Worm (Caenorhabditis elegans) whole organism, L2 larva: ENCODE data around the gene W08G11.5.

Source experiments
- C34F6.9 ChIP-seq: fragments of 150-350 bp; optimal IDR thresholded peaks from 2 replicates; lab custom pipeline; 2014; ENCODE audit warnings: missing biosample characterization, missing genetic modification characterization
- F13H6.1 ChIP-seq: sonication (generic microtip); optimal IDR thresholded peaks from 2 replicates; lab custom pipeline; 2016; ENCODE audit warnings: missing genetic modification characterization, missing compliant biosample characterization
- R02D3.7 ChIP-seq: fragments of 150-350 bp; optimal IDR thresholded peaks from 2 replicates; lab custom pipeline; 2014; ENCODE audit warnings: missing biosample characterization, missing genetic modification characterization
- Y55F3AM.14 ChIP-seq: fragments of 200-800 bp; sonication (Bioruptor generic); optimal IDR thresholded peaks from 2 replicates; lab custom pipeline; 2018; ENCODE audit warnings: mild to moderate bottlenecking, missing genetic modification characterization, missing compliant biosample characterization
- ZK546.5 ChIP-seq: sonication (generic microtip); optimal IDR thresholded peaks from 2 replicates; lab custom pipeline; 2017; ENCODE audit warnings: missing biosample characterization, missing genetic modification characterization
- alr-1 ChIP-seq: fragments of 150-350 bp; optimal IDR thresholded peaks from 2 replicates; lab custom pipeline; 2014; ENCODE audit warnings: missing biosample characterization, missing genetic modification characterization
- aly-2 ChIP-seq: fragments of 150-350 bp; optimal IDR thresholded peaks from 2 replicates; lab custom pipeline; 2014; ENCODE audit warnings: missing biosample characterization, missing genetic modification characterization
- ama-1 ChIP-seq: fragments of 150-350 bp; optimal IDR thresholded peaks from 2 replicates; lab custom pipeline; 2018; ENCODE audit warnings: inconsistent platforms
- blmp-1 ChIP-seq: sonication (generic microtip); optimal IDR thresholded peaks from 2 replicates; lab custom pipeline; 2017; ENCODE audit warnings: missing genetic modification characterization, mild to moderate bottlenecking, missing compliant biosample characterization, antibody characterized with exemption, moderate library complexity; ENCODE audit not compliant: insufficient read depth
- ceh-16 ChIP-seq: fragments of 150-350 bp; optimal IDR thresholded peaks from 2 replicates; lab custom pipeline; 2014; ENCODE audit warnings: missing biosample characterization, missing genetic modification characterization
- ceh-82 ChIP-seq: fragments of 150-350 bp; optimal IDR thresholded peaks from 2 replicates; lab custom pipeline; 2014; ENCODE audit warnings: missing biosample characterization, missing genetic modification characterization
- crh-2 ChIP-seq: sonication (generic microtip); optimal IDR thresholded peaks from 2 replicates; lab custom pipeline; 2017; ENCODE audit warnings: missing biosample characterization, missing genetic modification characterization
- dmd-4 ChIP-seq: sonication (generic microtip); optimal IDR thresholded peaks from 2 replicates; lab custom pipeline; 2017; ENCODE audit warnings: missing biosample characterization, missing genetic modification characterization
- egl-27 ChIP-seq: sonication (generic microtip); optimal IDR thresholded peaks from 3 replicates; lab custom pipeline; 2017; ENCODE audit warnings: missing biosample characterization, missing genetic modification reagents, missing genetic modification characterization
- elt-1 ChIP-seq: fragments of 150-350 bp; optimal IDR thresholded peaks from 2 replicates; lab custom pipeline; 2014; ENCODE audit warnings: missing biosample characterization, missing genetic modification characterization
- elt-3 ChIP-seq: sonication (generic microtip); optimal IDR thresholded peaks from 2 replicates; lab custom pipeline; 2017; ENCODE audit warnings: missing biosample characterization, missing genetic modification characterization
- fos-1 ChIP-seq: fragments of 150-350 bp; optimal IDR thresholded peaks from 2 replicates; lab custom pipeline; 2014; ENCODE audit warnings: missing biosample characterization, missing genetic modification characterization
- gmeb-1 ChIP-seq: fragments of 150-350 bp; optimal IDR thresholded peaks from 2 replicates; lab custom pipeline; 2014; ENCODE audit warnings: missing biosample characterization, missing genetic modification characterization
- lin-11 ChIP-seq: fragments of 150-350 bp; sonication (generic microtip); optimal IDR thresholded peaks from 2 replicates; lab custom pipeline; 2014; ENCODE audit warnings: missing biosample characterization, missing genetic modification characterization, inconsistent platforms, mixed read lengths
- lin-13 ChIP-seq: fragments of 150-350 bp; optimal IDR thresholded peaks from 2 replicates; lab custom pipeline; 2014; ENCODE audit warnings: missing biosample characterization, missing genetic modification reagents, missing genetic modification characterization
- lin-39 ChIP-seq: fragments of 150-350 bp; optimal IDR thresholded peaks from 2 replicates; lab custom pipeline; 2014; ENCODE audit warnings: missing biosample characterization, missing genetic modification reagents, missing genetic modification characterization
- lsy-2 ChIP-seq, 2 experiments: fragments of 150-350 bp in 1 of 2; sonication (generic microtip) in 1 of 2; optimal IDR thresholded peaks; 2 replicates each; lab custom pipeline; 2014 to 2017; ENCODE audit warnings: missing biosample characterization in 2 of 2, missing genetic modification characterization in 2 of 2
- mab-5 ChIP-seq: fragments of 150-350 bp; optimal IDR thresholded peaks from 2 replicates; lab custom pipeline; 2014; ENCODE audit warnings: missing biosample characterization, missing genetic modification characterization
- mbf-1 ChIP-seq: sonication (generic microtip); optimal IDR thresholded peaks from 2 replicates; lab custom pipeline; 2017; ENCODE audit warnings: missing biosample characterization, missing genetic modification characterization
- mdl-1 ChIP-seq, 2 experiments: fragments of 150-350 bp in 1 of 2; sonication (generic microtip) in 1 of 2; optimal IDR thresholded peaks; 2 replicates each; lab custom pipeline; 2017; ENCODE audit warnings: missing biosample characterization in 2 of 2, missing genetic modification characterization in 2 of 2
- nhr-10 ChIP-seq: sonication (generic microtip); optimal IDR thresholded peaks from 2 replicates; lab custom pipeline; 2017; ENCODE audit warnings: missing biosample characterization, missing genetic modification characterization
- nhr-11 ChIP-seq: fragments of 150-350 bp; optimal IDR thresholded peaks from 2 replicates; lab custom pipeline; 2014; ENCODE audit warnings: missing biosample characterization, missing genetic modification characterization
- nhr-12 ChIP-seq: fragments of 150-350 bp; optimal IDR thresholded peaks from 2 replicates; lab custom pipeline; 2014; ENCODE audit warnings: missing biosample characterization, missing genetic modification characterization
- nhr-129 ChIP-seq: fragments of 150-350 bp; optimal IDR thresholded peaks from 2 replicates; lab custom pipeline; 2014; ENCODE audit warnings: missing biosample characterization, missing genetic modification characterization
- nhr-21 ChIP-seq: fragments of 150-350 bp; optimal IDR thresholded peaks from 2 replicates; lab custom pipeline; 2014; ENCODE audit warnings: missing biosample characterization, missing genetic modification characterization
- nhr-23 ChIP-seq: fragments of 150-350 bp; optimal IDR thresholded peaks from 2 replicates; lab custom pipeline; 2014; ENCODE audit warnings: missing biosample characterization, missing genetic modification reagents, missing genetic modification characterization
- nhr-237 ChIP-seq: fragments of 150-350 bp; optimal IDR thresholded peaks from 2 replicates; lab custom pipeline; 2014; ENCODE audit warnings: missing biosample characterization, missing genetic modification characterization
- nhr-25 ChIP-seq: fragments of 150-350 bp; sonication (generic microtip); optimal IDR thresholded peaks from 3 replicates; lab custom pipeline; 2014; ENCODE audit warnings: missing biosample characterization, missing genetic modification characterization
- nhr-6 ChIP-seq: fragments of 150-350 bp; optimal IDR thresholded peaks from 2 replicates; lab custom pipeline; 2014; ENCODE audit warnings: missing biosample characterization, missing genetic modification characterization
- nhr-77 ChIP-seq: fragments of 150-350 bp; optimal IDR thresholded peaks from 2 replicates; lab custom pipeline; 2014; ENCODE audit warnings: missing biosample characterization, missing genetic modification characterization
- peb-1 ChIP-seq: fragments of 150-350 bp; optimal IDR thresholded peaks from 2 replicates; lab custom pipeline; 2014; ENCODE audit warnings: missing biosample characterization, missing genetic modification characterization
- sem-4 ChIP-seq: fragments of 150-350 bp; optimal IDR thresholded peaks from 2 replicates; lab custom pipeline; 2014; ENCODE audit warnings: missing biosample characterization, missing genetic modification reagents, missing genetic modification characterization
- skn-1 ChIP-seq: sonication (generic microtip); optimal IDR thresholded peaks from 2 replicates; lab custom pipeline; 2017; ENCODE audit warnings: missing biosample characterization, missing genetic modification characterization
- sma-3 ChIP-seq: sonication (generic microtip); optimal IDR thresholded peaks from 2 replicates; lab custom pipeline; 2016; ENCODE audit warnings: missing genetic modification reagents, missing genetic modification characterization, missing compliant biosample characterization
- sma-9 ChIP-seq, 2 experiments: fragments of 150-350 bp in 1 of 2; sonication (generic microtip) in 1 of 2; optimal IDR thresholded peaks; 2 replicates each; lab custom pipeline; 2014 to 2016; ENCODE audit warnings: missing genetic modification characterization in 2 of 2, mild to moderate bottlenecking in 1 of 2, missing biosample characterization in 1 of 2, missing compliant biosample characterization in 1 of 2, missing genetic modification reagents in 1 of 2, moderate library complexity in 1 of 2
- snpc-4 ChIP-seq: fragments of 150-350 bp; optimal IDR thresholded peaks from 2 replicates; lab custom pipeline; 2014; ENCODE audit warnings: missing biosample characterization, missing genetic modification characterization
- unc-39 ChIP-seq: fragments of 150-350 bp; optimal IDR thresholded peaks from 2 replicates; lab custom pipeline; 2014; ENCODE audit warnings: missing biosample characterization, missing genetic modification characterization
- unc-55 ChIP-seq: fragments of 150-350 bp; sonication (generic microtip); optimal IDR thresholded peaks from 3 replicates; lab custom pipeline; 2014; ENCODE audit warnings: missing biosample characterization, missing genetic modification reagents, missing genetic modification characterization
- unc-62 ChIP-seq: fragments of 150-350 bp; optimal IDR thresholded peaks from 2 replicates; lab custom pipeline; 2014; ENCODE audit warnings: missing biosample characterization, missing genetic modification reagents, missing genetic modification characterization
- zag-1 ChIP-seq: fragments of 150-350 bp; optimal IDR thresholded peaks from 2 replicates; lab custom pipeline; 2014; ENCODE audit warnings: missing biosample characterization, missing genetic modification characterization
- ztf-1 ChIP-seq: fragments of 200-800 bp; sonication (Bioruptor generic); conservative IDR thresholded peaks from 2 replicates; pipeline ENCODE4 v1.3.6; 2022; ENCODE audit warnings: missing genetic modification characterization, missing compliant biosample characterization
- ztf-11 ChIP-seq: sonication (generic microtip); optimal IDR thresholded peaks from 2 replicates; lab custom pipeline; 2017; ENCODE audit warnings: missing biosample characterization, missing genetic modification characterization
- ztf-4 ChIP-seq: fragments of 150-350 bp; optimal IDR thresholded peaks from 2 replicates; lab custom pipeline; 2014; ENCODE audit warnings: missing biosample characterization, missing genetic modification characterization

W08G11.5 gene

ce11 chrV:16355941-16356340 is 9.6 kb upstream of the W08G11.5 start (continued):
- peak; percentile 85 to 87 for TF ChIP-seq mdl-1 (tag; optimal IDR thresholded peaks at IDR 0.05; lab: Kevin White, UChicago)
- no peak for TF ChIP-seq skn-1 (tag; lab: Kevin White, UChicago)
- peak; percentile 92 for TF ChIP-seq sma-9 (GFP tag; optimal IDR thresholded peaks at IDR 0.05; lab: Kevin White, UChicago)
- no peak for TF ChIP-seq sma-9 (tag; optimal IDR thresholded peaks at IDR 0.05; lab: Kevin White, UChicago)
- TF ChIP-seq elt-1 (tag; lab: Kevin White, UChicago), result no peak
- no peak for TF ChIP-seq alr-1
- no peak for TF ChIP-seq R02D3.7 (tag; lab: Kevin White, UChicago)

- TF ChIP-seq lin-13 (no peak), nhr-129 (tag; lab: Kevin White, UChicago) (peak; percentile 3)
- TF ChIP-seq, all 48 proteins: peak for 1
Measured at ce11 chrV:16354675-16355074, 8.4 kb upstream of the W08G11.5 start.

ce11 chrV:16352282-16352681 is 6.0 kb upstream of the W08G11.5 start:
- TF ChIP-seq ztf-1 (GFP tag; lab: Robert Waterston, UW), result no peak
- TF ChIP-seq nhr-77 (tag; lab: Kevin White, UChicago), result no peak
- no peak for TF ChIP-seq ZK546.5 (tag; lab: Kevin White, UChicago)
- TF ChIP-seq lsy-2 (tag; optimal IDR thresholded peaks at IDR 0.05; lab: Kevin White, UChicago), result peak in 1 of 2 experiments; percentile 55
- no peak for TF ChIP-seq unc-39 (tag; lab: Kevin White, UChicago)
- peak; percentile 2 for TF ChIP-seq gmeb-1 (tag; lab: Kevin White, UChicago)
- TF ChIP-seq lin-13, result no peak
- TF ChIP-seq alr-1, result no peak
- TF ChIP-seq lin-39 (tag; lab: Kevin White, UChicago), result no peak
- no peak for TF ChIP-seq unc-62 (GFP tag; lab: Kevin White, UChicago)
- TF ChIP-seq ztf-11 (tag; lab: Kevin White, UChicago), result no peak
- TF ChIP-seq nhr-12, result no peak
- no peak for TF ChIP-seq elt-1 (tag; lab: Kevin White, UChicago)
- no peak for TF ChIP-seq ceh-16 (tag; lab: Kevin White, UChicago)
- no peak for TF ChIP-seq nhr-6 (tag; lab: Kevin White, UChicago)
- no peak for TF ChIP-seq ztf-4 (tag; lab: Kevin White, UChicago)
- peak; percentile 57 for TF ChIP-seq snpc-4 (tag; lab: Kevin White, UChicago)
- TF ChIP-seq blmp-1 (tag; lab: Kevin White, UChicago), result no peak
- TF ChIP-seq R02D3.7 (tag; lab: Kevin White, UChicago), result no peak
- no peak for TF ChIP-seq elt-3 (tag; lab: Kevin White, UChicago)
- peak; percentile 68 for TF ChIP-seq nhr-129 (tag; lab: Kevin White, UChicago)
- TF ChIP-seq F13H6.1, result peak; percentile 56
- no peak for TF ChIP-seq nhr-25 (tag; lab: Kevin White, UChicago)
- TF ChIP-seq ceh-82, result no peak
- TF ChIP-seq egl-27 (tag; lab: Kevin White, UChicago), result no peak
- no peak for TF ChIP-seq dmd-4 (tag; lab: Kevin White, UChicago)
- TF ChIP-seq fos-1 (tag; lab: Kevin White, UChicago), result no peak
- no peak for TF ChIP-seq mbf-1
- peak; percentile 34 for TF ChIP-seq skn-1 (tag; lab: Kevin White, UChicago)
- no peak for TF ChIP-seq nhr-11 (tag; lab: Kevin White, UChicago)
- peak in 1 of 2 experiments; percentile 64 for TF ChIP-seq mdl-1 (tag; optimal IDR thresholded peaks at IDR 0.05; lab: Kevin White, UChicago)
- no peak for TF ChIP-seq sem-4 (tag; lab: Kevin White, UChicago)
- TF ChIP-seq sma-3 (GFP tag; lab: Kevin White, UChicago), result no peak
- peak; percentile 45 for TF ChIP-seq unc-55 (GFP tag; lab: Kevin White, UChicago)
- peak; percentile 59 for TF ChIP-seq C34F6.9 (tag; lab: Kevin White, UChicago)
- no peak for TF ChIP-seq nhr-10 (tag; lab: Kevin White, UChicago)
- TF ChIP-seq crh-2 (tag; lab: Kevin White, UChicago), result no peak
- no peak for TF ChIP-seq nhr-23
- TF ChIP-seq lin-11 (tag; lab: Kevin White, UChicago), result no peak
- TF ChIP-seq zag-1, result no peak
- no peak for TF ChIP-seq ama-1 (lab: Kevin White, UChicago)
- no peak for TF ChIP-seq nhr-237 (tag; lab: Kevin White, UChicago)
- no peak for TF ChIP-seq mab-5 (tag; lab: Kevin White, UChicago)
- peak; percentile 70 for TF ChIP-seq sma-9 (GFP tag; optimal IDR thresholded peaks at IDR 0.05; lab: Kevin White, UChicago)
- no peak for TF ChIP-seq sma-9 (tag; optimal IDR thresholded peaks at IDR 0.05; lab: Kevin White, UChicago)
- TF ChIP-seq nhr-21, result no peak
- TF ChIP-seq aly-2 (tag; lab: Kevin White, UChicago), result no peak
- no peak for TF ChIP-seq Y55F3AM.14 (GFP tag; lab: Kevin White, UChicago)
- no peak for TF ChIP-seq peb-1 (tag; lab: Kevin White, UChicago)
